1 fruit fly cellular context compared by ENCODE assay signal in the genomic region with DNA sequence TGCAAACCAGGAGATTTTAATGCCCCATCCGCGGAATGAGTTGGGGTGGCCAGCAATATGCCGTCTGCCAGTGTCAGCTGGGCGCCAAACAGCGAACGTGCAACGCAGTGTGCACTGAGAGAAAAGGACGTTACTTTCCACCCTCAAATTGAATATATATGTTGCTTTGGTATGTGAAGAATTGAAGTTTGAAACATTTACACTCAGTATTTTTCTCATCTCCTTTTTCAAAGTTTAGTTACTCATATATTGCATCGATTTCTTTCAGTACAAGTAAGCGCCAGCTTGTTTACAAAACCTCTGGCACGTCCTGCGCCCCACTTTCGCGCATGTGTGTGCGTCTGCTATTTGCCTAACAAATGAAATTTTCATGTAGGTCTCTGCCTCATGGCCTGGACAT.
A peak's percentile ranks its signal among the peaks of the same experiment; 100 is the strongest.
TF ChIP-seq lines count a peak whose summit lies in the region.

No protein-coding gene starts in this region.

TF ChIP-seq in whole organism, embryonic, 481 proteins besides CTCF, POLR2A, EP300 and RAD21 (continued from another document and continues in another):
- peak; percentile 61 for TF ChIP-seq Rfx (GFP tag; IDR thresholded peaks at IDR 0.05; lab: Robert Waterston, UW)
- TF ChIP-seq zfh1 (GFP tag; IDR thresholded peaks at IDR 0.05; lab: Robert Waterston, UW): 0 out of 3 replicates have a peak, but pooled peaks have one; percentile 54
- TF ChIP-seq NK7.1 (GFP tag; optimal IDR thresholded peaks at IDR 0.05; lab: Kevin White, UChicago): peak; percentile 4
- TF ChIP-seq CG11085 (GFP tag; IDR thresholded peaks at IDR 0.05; lab: Robert Waterston, UW): peak; percentile 48; the same call in 1 of the 2 replicates
- no peak for TF ChIP-seq ash1 (GFP tag; optimal IDR thresholded peaks at IDR 0.05; lab: Kevin White, UChicago)
- peak; percentile 18 for TF ChIP-seq Blimp-1 (GFP tag; optimal IDR thresholded peaks at IDR 0.05; lab: Kevin White, UChicago)
- no peak for TF ChIP-seq yki (optimal IDR thresholded peaks at IDR 0.05; lab: Kevin White, UChicago)
- 0 out of 3 replicates have a peak, but pooled peaks have one; percentile 27 for TF ChIP-seq otp (GFP tag; IDR thresholded peaks at IDR 0.05; lab: Robert Waterston, UW)
- no peak; the same call in 2 of the 3 replicates for TF ChIP-seq croc (GFP tag; conservative IDR thresholded peaks at IDR 0.05; lab: Robert Waterston, UW)
- peak; percentile 19 for TF ChIP-seq CG8388 (GFP tag; optimal IDR thresholded peaks at IDR 0.05; lab: Kevin White, UChicago)
- peak; percentile 34; the same call in 1 of the 2 replicates for TF ChIP-seq CG11247 (GFP tag; IDR thresholded peaks at IDR 0.05; lab: Robert Waterston, UW)
- no peak for TF ChIP-seq CG18476 (GFP tag; optimal IDR thresholded peaks at IDR 0.05; lab: Kevin White, UChicago)
- 0 out of 3 replicates have a peak, but pooled peaks have one; percentile 36 for TF ChIP-seq z (GFP tag; IDR thresholded peaks at IDR 0.05; lab: Robert Waterston, UW)
- peak; percentile 98 for TF ChIP-seq sens (GFP tag; lab: Kevin White, UChicago)
- TF ChIP-seq CG3065 (GFP tag; optimal IDR thresholded peaks at IDR 0.05; lab: Kevin White, UChicago): no peak
- no peak for TF ChIP-seq CG7786 (GFP tag; optimal IDR thresholded peaks at IDR 0.05; lab: Kevin White, UChicago)
- TF ChIP-seq CG12769 (tag; optimal IDR thresholded peaks at IDR 0.05; lab: Kevin White, UChicago): peak; percentile 25
- no peak for TF ChIP-seq pros (GFP tag; optimal IDR thresholded peaks at IDR 0.05; lab: Kevin White, UChicago)
- TF ChIP-seq chinmo (GFP tag; IDR thresholded peaks at IDR 0.05; lab: Robert Waterston, UW; ENCODE audit: partially characterized antibody): no peak
- TF ChIP-seq Myb (GFP tag; optimal IDR thresholded peaks at IDR 0.05; lab: Kevin White, UChicago): no peak
- peak; percentile 45 for TF ChIP-seq Taf1 (GFP tag; IDR thresholded peaks at IDR 0.05; lab: Robert Waterston, UW)
- peak; percentile 52 for TF ChIP-seq Side (GFP tag; optimal IDR thresholded peaks at IDR 0.05; lab: Kevin White, UChicago)
- no peak for TF ChIP-seq CG8765 (GFP tag; IDR thresholded peaks at IDR 0.05; lab: Robert Waterston, UW)
- no peak for TF ChIP-seq Tbp (GFP tag; optimal IDR thresholded peaks at IDR 0.05; lab: Kevin White, UChicago)
- peak; percentile 54 for TF ChIP-seq gem (tag; optimal IDR thresholded peaks at IDR 0.05; lab: Kevin White, UChicago)
- 0 out of 3 replicates have a peak, but pooled peaks have one; percentile 38 for TF ChIP-seq ci (GFP tag; IDR thresholded peaks at IDR 0.05; lab: Robert Waterston, UW)
- no peak for TF ChIP-seq CG7271 (tag; optimal IDR thresholded peaks at IDR 0.05; lab: Kevin White, UChicago)
- no peak for TF ChIP-seq da (GFP tag; optimal IDR thresholded peaks at IDR 0.05; lab: Kevin White, UChicago)
- TF ChIP-seq chif (GFP tag; optimal IDR thresholded peaks at IDR 0.05; lab: Kevin White, UChicago): peak in 1 of 2 experiments; percentile 14
- TF ChIP-seq CG9797 (GFP tag; optimal IDR thresholded peaks at IDR 0.05; lab: Kevin White, UChicago): no peak
- no peak for TF ChIP-seq CG4707 (GFP tag; optimal IDR thresholded peaks at IDR 0.05; lab: Kevin White, UChicago)
- no peak for TF ChIP-seq CG2116 (GFP tag; optimal IDR thresholded peaks at IDR 0.05; lab: Kevin White, UChicago)
- no peak for TF ChIP-seq Trl (optimal IDR thresholded peaks at IDR 0.05; lab: Kevin White, UChicago)
- peak; percentile 72 for TF ChIP-seq Trl (GFP tag; optimal IDR thresholded peaks at IDR 0.05; lab: Kevin White, UChicago)
- no peak for TF ChIP-seq tup (GFP tag; optimal IDR thresholded peaks at IDR 0.05; lab: Kevin White, UChicago)
- TF ChIP-seq CG17361 (GFP tag; IDR thresholded peaks at IDR 0.05; lab: Robert Waterston, UW): 0 out of 3 replicates have a peak, but pooled peaks have one; percentile 26
- TF ChIP-seq grau (tag; optimal IDR thresholded peaks at IDR 0.05; lab: Kevin White, UChicago): peak; percentile 35
- TF ChIP-seq CG16813 (GFP tag; IDR thresholded peaks at IDR 0.05; lab: Robert Waterston, UW; ENCODE audit: partially characterized antibody): no peak
- TF ChIP-seq cad (GFP tag; optimal IDR thresholded peaks at IDR 0.05; lab: Kevin White, UChicago): no peak
- peak; percentile 51 for TF ChIP-seq CG1603 (tag; optimal IDR thresholded peaks at IDR 0.05; lab: Kevin White, UChicago)
- peak; percentile 53 for TF ChIP-seq Ptx1 (GFP tag; IDR thresholded peaks at IDR 0.05; lab: Robert Waterston, UW)
- no peak for TF ChIP-seq CG7963 (GFP tag; IDR thresholded peaks at IDR 0.05; lab: Robert Waterston, UW; ENCODE audit: partially characterized antibody)
- TF ChIP-seq sens-2 (GFP tag; IDR thresholded peaks at IDR 0.05; lab: Robert Waterston, UW): no peak
- TF ChIP-seq sima (GFP tag; optimal IDR thresholded peaks at IDR 0.05; lab: Kevin White, UChicago): no peak
- no peak for TF ChIP-seq Neu2 (GFP tag; optimal IDR thresholded peaks at IDR 0.05; lab: Kevin White, UChicago; ENCODE audit: borderline replicate concordance)
- no peak for TF ChIP-seq Ssrp (tag; optimal IDR thresholded peaks at IDR 0.05; lab: Kevin White, UChicago)
- TF ChIP-seq CG2199 (GFP tag; IDR thresholded peaks at IDR 0.05; lab: Robert Waterston, UW): no peak
- TF ChIP-seq PHDP (tag; optimal IDR thresholded peaks at IDR 0.05; lab: Kevin White, UChicago): peak; percentile 27
- 0 out of 3 replicates have a peak, but pooled peaks have one; percentile 34 for TF ChIP-seq Mrtf (GFP tag; IDR thresholded peaks at IDR 0.05; lab: Robert Waterston, UW)
- TF ChIP-seq ftz-f1 (GFP tag; optimal IDR thresholded peaks at IDR 0.05; lab: Kevin White, UChicago): no peak
- TF ChIP-seq CG7372 (GFP tag; IDR thresholded peaks at IDR 0.05; lab: Robert Waterston, UW): peak; percentile 46; the same call in 1 of the 2 replicates
- 0 out of 3 replicates have a peak, but pooled peaks have one; percentile 30 for TF ChIP-seq B-H1 (GFP tag; IDR thresholded peaks at IDR 0.05; lab: Robert Waterston, UW)
- no peak for TF ChIP-seq sna (GFP tag; IDR thresholded peaks at IDR 0.05; lab: Robert Waterston, UW; ENCODE audit: partially characterized antibody)
- TF ChIP-seq CG7357 (GFP tag; IDR thresholded peaks at IDR 0.05; lab: Robert Waterston, UW): no peak
- TF ChIP-seq CG32772 (GFP tag; IDR thresholded peaks at IDR 0.05; lab: Robert Waterston, UW): 0 out of 2 replicates have a peak, but pooled peaks have one; percentile 40
- no peak for TF ChIP-seq CG8944 (GFP tag; optimal IDR thresholded peaks at IDR 0.05; lab: Kevin White, UChicago)
- TF ChIP-seq pfk (GFP tag; optimal IDR thresholded peaks at IDR 0.05; lab: Kevin White, UChicago): no peak
- TF ChIP-seq pzg (GFP tag; optimal IDR thresholded peaks at IDR 0.05; lab: Kevin White, UChicago): no peak
- TF ChIP-seq CG13287 (GFP tag; IDR thresholded peaks at IDR 0.05; lab: Robert Waterston, UW; ENCODE audit: partially characterized antibody): no peak
- TF ChIP-seq gfzf (GFP tag; optimal IDR thresholded peaks at IDR 0.05; lab: Kevin White, UChicago): no peak
- no peak for TF ChIP-seq ab (GFP tag; optimal IDR thresholded peaks at IDR 0.05; lab: Kevin White, UChicago)
- TF ChIP-seq CG11398 (GFP tag; optimal IDR thresholded peaks at IDR 0.05; lab: Kevin White, UChicago): no peak
- peak; percentile 82 for TF ChIP-seq Xrp1 (GFP tag; IDR thresholded peaks at IDR 0.05; lab: Robert Waterston, UW)
- peak; percentile 23 for TF ChIP-seq CG15269 (tag; optimal IDR thresholded peaks at IDR 0.05; lab: Kevin White, UChicago)
- peak; percentile 84 for TF ChIP-seq Camta (GFP tag; optimal IDR thresholded peaks at IDR 0.05; lab: Kevin White, UChicago)
- peak; percentile 28 for TF ChIP-seq nmo (GFP tag; optimal IDR thresholded peaks at IDR 0.05; lab: Kevin White, UChicago)
- TF ChIP-seq tin (GFP tag; optimal IDR thresholded peaks at IDR 0.05; lab: Kevin White, UChicago): peak; percentile 37
- no peak for TF ChIP-seq Ets97D (GFP tag; optimal IDR thresholded peaks at IDR 0.05; lab: Kevin White, UChicago)
- no peak for TF ChIP-seq abd-A (tag; optimal IDR thresholded peaks at IDR 0.05; lab: Kevin White, UChicago)
- peak in 1 of 2 experiments; percentile 70 for TF ChIP-seq dpn (GFP tag; optimal IDR thresholded peaks at IDR 0.05; lab: Kevin White, UChicago)
- peak in 1 of 2 experiments; percentile 68 for TF ChIP-seq eve (GFP tag; optimal IDR thresholded peaks at IDR 0.05; lab: Kevin White, UChicago)
- no peak for TF ChIP-seq gcm2 (GFP tag; optimal IDR thresholded peaks at IDR 0.05; lab: Kevin White, UChicago)
- TF ChIP-seq ap (GFP tag; IDR thresholded peaks at IDR 0.05; lab: Robert Waterston, UW): 0 out of 2 replicates have a peak, but pooled peaks have one; percentile 10
- peak; percentile 59; the same call in 1 of the 2 replicates for TF ChIP-seq ro (GFP tag; IDR thresholded peaks at IDR 0.05; lab: Robert Waterston, UW)
- peak; percentile 7 for TF ChIP-seq CG10209 (GFP tag; optimal IDR thresholded peaks at IDR 0.05; lab: Kevin White, UChicago)
- peak; percentile 42 for TF ChIP-seq Hsf (GFP tag; optimal IDR thresholded peaks at IDR 0.05; lab: Kevin White, UChicago)
- no peak for TF ChIP-seq Dp (GFP tag; optimal IDR thresholded peaks at IDR 0.05; lab: Kevin White, UChicago)
- TF ChIP-seq az2 (GFP tag; optimal IDR thresholded peaks at IDR 0.05; lab: Kevin White, UChicago): peak; percentile 8
- TF ChIP-seq emc (GFP tag; optimal IDR thresholded peaks at IDR 0.05; lab: Kevin White, UChicago): no peak
- no peak for TF ChIP-seq CG10267 (tag; optimal IDR thresholded peaks at IDR 0.05; lab: Kevin White, UChicago)
- no peak for TF ChIP-seq repo (GFP tag; optimal IDR thresholded peaks at IDR 0.05; lab: Kevin White, UChicago)
- no peak for TF ChIP-seq tgo (GFP tag; IDR thresholded peaks at IDR 0.05; lab: Robert Waterston, UW)
- no peak for TF ChIP-seq CG13775 (GFP tag; optimal IDR thresholded peaks at IDR 0.05; lab: Kevin White, UChicago)
- TF ChIP-seq dmrt99B (tag; optimal IDR thresholded peaks at IDR 0.05; lab: Kevin White, UChicago): peak; percentile 55
- peak; percentile 67 for TF ChIP-seq CG9215 (GFP tag; IDR thresholded peaks at IDR 0.05; lab: Robert Waterston, UW)
- 0 out of 2 replicates have a peak, but pooled peaks have one; percentile 15 for TF ChIP-seq CG17612 (GFP tag; IDR thresholded peaks at IDR 0.05; lab: Robert Waterston, UW)
- TF ChIP-seq Fer3 (tag; optimal IDR thresholded peaks at IDR 0.05; lab: Kevin White, UChicago): peak; percentile 5
- peak; percentile 29 for TF ChIP-seq CG2120 (GFP tag; optimal IDR thresholded peaks at IDR 0.05; lab: Kevin White, UChicago)
- TF ChIP-seq CG18011 (GFP tag; optimal IDR thresholded peaks at IDR 0.05; lab: Kevin White, UChicago): no peak
- no peak for TF ChIP-seq CG11695 (GFP tag; IDR thresholded peaks at IDR 0.05; lab: Robert Waterston, UW)
- TF ChIP-seq Ada2b (GFP tag; IDR thresholded peaks at IDR 0.05; lab: Robert Waterston, UW): peak; percentile 47; the same call in 1 of the 2 replicates
- 0 out of 2 replicates have a peak, but pooled peaks have one; percentile 38 for TF ChIP-seq ttk (GFP tag; IDR thresholded peaks at IDR 0.05; lab: Robert Waterston, UW)
- no peak for TF ChIP-seq D19B (GFP tag; optimal IDR thresholded peaks at IDR 0.05; lab: Kevin White, UChicago)
- no peak for TF ChIP-seq CG7987 (GFP tag; optimal IDR thresholded peaks at IDR 0.05; lab: Kevin White, UChicago)
- TF ChIP-seq tna (GFP tag; IDR thresholded peaks at IDR 0.05; lab: Robert Waterston, UW; ENCODE audit: partially characterized antibody): no peak
- TF ChIP-seq bcd (GFP tag; optimal IDR thresholded peaks at IDR 0.05; lab: Kevin White, UChicago): peak; percentile 33
- no peak for TF ChIP-seq Eip74EF (GFP tag; optimal IDR thresholded peaks at IDR 0.05; lab: Kevin White, UChicago)
- no peak for TF ChIP-seq gt (GFP tag; IDR thresholded peaks at IDR 0.05; lab: Robert Waterston, UW)
- peak; percentile 28; the same call in 1 of the 2 replicates for TF ChIP-seq peb (GFP tag; IDR thresholded peaks at IDR 0.05; lab: Robert Waterston, UW)
- no peak for TF ChIP-seq CoRest (tag; optimal IDR thresholded peaks at IDR 0.05; lab: Kevin White, UChicago)
- TF ChIP-seq CG17328 (GFP tag; IDR thresholded peaks at IDR 0.05; lab: Robert Waterston, UW): peak; percentile 46; the same call in 1 of the 2 replicates
- peak; percentile 34; the same call in 1 of the 2 replicates for TF ChIP-seq esg (GFP tag; conservative IDR thresholded peaks at IDR 0.05; lab: Robert Waterston, UW)
- TF ChIP-seq CG10959 (GFP tag; IDR thresholded peaks at IDR 0.05; lab: Robert Waterston, UW): peak; percentile 36; the same call in 1 of the 2 replicates
- TF ChIP-seq CG11093 (GFP tag; IDR thresholded peaks at IDR 0.05; lab: Robert Waterston, UW): 0 out of 3 replicates have a peak, but pooled peaks have one; percentile 23
- no peak for TF ChIP-seq Six4 (GFP tag; optimal IDR thresholded peaks at IDR 0.05; lab: Kevin White, UChicago)
- TF ChIP-seq kah (GFP tag; optimal IDR thresholded peaks at IDR 0.05; lab: Kevin White, UChicago): no peak
- no peak for TF ChIP-seq pb (GFP tag; optimal IDR thresholded peaks at IDR 0.05; lab: Kevin White, UChicago)
- no peak for TF ChIP-seq CG3838 (GFP tag; optimal IDR thresholded peaks at IDR 0.05; lab: Kevin White, UChicago)
- TF ChIP-seq CG14050 (GFP tag; IDR thresholded peaks at IDR 0.05; lab: Robert Waterston, UW): peak; percentile 23; the same call in 1 of the 3 replicates
- TF ChIP-seq CG7556 (GFP tag; optimal IDR thresholded peaks at IDR 0.05; lab: Kevin White, UChicago): peak; percentile 38
- no peak for TF ChIP-seq fu2 (GFP tag; optimal IDR thresholded peaks at IDR 0.05; lab: Kevin White, UChicago)
- TF ChIP-seq Ravus (GFP tag; IDR thresholded peaks at IDR 0.05; lab: Robert Waterston, UW): peak; percentile 6; the same call in 1 of the 2 replicates
- no peak for TF ChIP-seq Chrac-16 (GFP tag; optimal IDR thresholded peaks at IDR 0.05; lab: Kevin White, UChicago)
- TF ChIP-seq psq (GFP tag; optimal IDR thresholded peaks at IDR 0.05; lab: Kevin White, UChicago): no peak
- TF ChIP-seq Stat92E (GFP tag; optimal IDR thresholded peaks at IDR 0.05; lab: Kevin White, UChicago): no peak
- TF ChIP-seq CG6854 (GFP tag; optimal IDR thresholded peaks at IDR 0.05; lab: Kevin White, UChicago): peak; percentile 43
- peak; percentile 14 for TF ChIP-seq CG30403 (GFP tag; optimal IDR thresholded peaks at IDR 0.05; lab: Kevin White, UChicago)
- peak; percentile 21 for TF ChIP-seq org-1 (GFP tag; optimal IDR thresholded peaks at IDR 0.05; lab: Kevin White, UChicago)
- no peak for TF ChIP-seq amos (GFP tag; IDR thresholded peaks at IDR 0.05; lab: Robert Waterston, UW; ENCODE audit: partially characterized antibody)
- TF ChIP-seq CG10462 (GFP tag; optimal IDR thresholded peaks at IDR 0.05; lab: Kevin White, UChicago): no peak
- TF ChIP-seq crp (GFP tag; optimal IDR thresholded peaks at IDR 0.05; lab: Kevin White, UChicago): no peak
- peak; percentile 66 for TF ChIP-seq HLH3B (GFP tag; IDR thresholded peaks at IDR 0.05; lab: Robert Waterston, UW)
- peak; percentile 38 for TF ChIP-seq unpg (GFP tag; optimal IDR thresholded peaks at IDR 0.05; lab: Kevin White, UChicago)
